Worm (Caenorhabditis elegans): ENCODE data around the gene T19C3.2.

ce11 chrIII:626091-626490, 8.7 kb upstream of the T19C3.2 start:
- TF ChIP-seq pha-4 (tag; optimal IDR thresholded peaks at IDR 0.05) (no peak), nfya-1 (tag; optimal IDR thresholded peaks at IDR 0.05; ENCODE audit: borderline replicate concordance, insufficient read depth) (no peak), F22D6.2 (tag; optimal IDR thresholded peaks at IDR 0.05) (no peak), snpc-1.3 (tag; optimal IDR thresholded peaks at IDR 0.05; ENCODE audit: insufficient read depth) (no peak), madf-10 (tag; optimal IDR thresholded peaks at IDR 0.05) (no peak), unc-62 (GFP tag; optimal IDR thresholded peaks at IDR 0.05) (no peak), D2030.7 (GFP tag; IDR thresholded peaks at IDR 0.05) (no peak), ztf-18 (tag; optimal IDR thresholded peaks at IDR 0.05) (no peak), sea-2 (GFP tag; IDR thresholded peaks at IDR 0.05) (no peak), athp-1 (tag; optimal IDR thresholded peaks at IDR 0.05) (no peak)
